Fruit fly (Drosophila melanogaster) whole organism, embryonic: ENCODE data around the gene 14-3-3epsilon.

ENCODE experiments used
- BEAF-32 ChIP-seq: fragments of 200-800 bp; sonication (Bioruptor generic); optimal IDR thresholded peaks from 3 replicates; lab custom pipeline; 2017; ENCODE audit warnings: missing biosample characterization, missing genetic modification characterization, mild to moderate bottlenecking, moderate library complexity, missing genetic modification reagents
- Blimp-1 ChIP-seq: fragments of 200-800 bp; sonication (Bioruptor generic); optimal IDR thresholded peaks from 3 replicates; lab custom pipeline; 2018; ENCODE audit warnings: missing biosample characterization, missing genetic modification characterization, mild to moderate bottlenecking, moderate library complexity, missing genetic modification reagents
- CG10147 ChIP-seq: fragments of 200-800 bp; sonication (Bioruptor generic); optimal IDR thresholded peaks from 2 replicates; lab custom pipeline; 2019; ENCODE audit warnings: missing biosample characterization, mild to moderate bottlenecking, missing genetic modification characterization, moderate library complexity
- CG11696 ChIP-seq: fragments of 200-800 bp; sonication (Bioruptor generic); IDR thresholded peaks from 2 replicates; pipeline ENCODE4 v1.3.6; 2022; ENCODE audit warnings: missing biosample characterization, missing genetic modification characterization
- CG14667 ChIP-seq: fragments of 200-800 bp; sonication (Bioruptor generic); IDR thresholded peaks from 2 replicates; pipeline ENCODE4 v1.3.6; 2022; ENCODE audit warnings: missing biosample characterization, missing genetic modification characterization
- CG14710 ChIP-seq: fragments of 200-800 bp; sonication (Bioruptor generic); optimal IDR thresholded peaks from 3 replicates; lab custom pipeline; 2019; ENCODE audit warnings: missing biosample characterization, mild to moderate bottlenecking, missing genetic modification characterization, moderate library complexity
- CG1647 ChIP-seq: fragments of 200-800 bp; sonication (Bioruptor generic); optimal IDR thresholded peaks from 3 replicates; lab custom pipeline; 2016; ENCODE audit warnings: missing biosample characterization, missing genetic modification characterization
- CG17186 ChIP-seq: fragments of 200-800 bp; sonication (Bioruptor generic); optimal IDR thresholded peaks from 3 replicates; lab custom pipeline; 2017; ENCODE audit warnings: missing biosample characterization, missing genetic modification reagents, missing genetic modification characterization
- CG17802 ChIP-seq: fragments of 200-800 bp; sonication (Bioruptor generic); optimal IDR thresholded peaks from 2 replicates; lab custom pipeline; 2018; ENCODE audit warnings: missing biosample characterization, mild to moderate bottlenecking, missing genetic modification characterization, moderate library complexity
- CG17829 ChIP-seq: fragments of 200-800 bp; optimal IDR thresholded peaks from 2 replicates; lab custom pipeline; 2019; ENCODE audit warnings: missing biosample characterization, mild to moderate bottlenecking, missing genetic modification characterization, moderate library complexity
- CG18476 ChIP-seq: fragments of 200-800 bp; sonication (Bioruptor generic); optimal IDR thresholded peaks from 2 replicates; lab custom pipeline; 2016; ENCODE audit warnings: missing biosample characterization, mild to moderate bottlenecking, missing genetic modification characterization
- CG18764 ChIP-seq: fragments of 200-800 bp; sonication (Bioruptor generic); optimal IDR thresholded peaks from 3 replicates; lab custom pipeline; 2016; ENCODE audit warnings: missing biosample characterization, missing genetic modification characterization
- CG2120 ChIP-seq: fragments of 200-800 bp; sonication (Bioruptor generic); optimal IDR thresholded peaks from 3 replicates; lab custom pipeline; 2016; ENCODE audit warnings: missing biosample characterization, missing genetic modification characterization
- CG3163 ChIP-seq: fragments of 200-800 bp; sonication (Bioruptor generic); optimal IDR thresholded peaks from 3 replicates; lab custom pipeline; 2016; ENCODE audit warnings: missing biosample characterization, missing genetic modification characterization
- CG34422 ChIP-seq: fragments of 200-800 bp; sonication (Bioruptor generic); IDR thresholded peaks from 3 replicates; pipeline ENCODE4 v1.3.6; 2022; ENCODE audit warnings: missing biosample characterization, missing genetic modification characterization
- CG3847 ChIP-seq: fragments of 200-800 bp; sonication (Bioruptor generic); IDR thresholded peaks from 2 replicates; pipeline ENCODE4 v1.3.6; 2022; ENCODE audit warnings: missing biosample characterization, missing genetic modification characterization
- CG4617 ChIP-seq: fragments of 200-800 bp; sonication (Bioruptor generic); optimal IDR thresholded peaks from 3 replicates; lab custom pipeline; 2016; ENCODE audit warnings: missing biosample characterization, missing genetic modification characterization, borderline replicate concordance
- CG8944 ChIP-seq: fragments of 200-800 bp; sonication (Bioruptor generic); optimal IDR thresholded peaks from 3 replicates; lab custom pipeline; 2016; ENCODE audit warnings: missing biosample characterization, missing genetic modification characterization
- CG9876 ChIP-seq: fragments of 200-800 bp; sonication (Bioruptor generic); optimal IDR thresholded peaks from 2 replicates; lab custom pipeline; 2016; ENCODE audit warnings: missing biosample characterization, missing genetic modification characterization
- D ChIP-seq, 2 experiments: fragments of 200-800 bp in 1 of 2; fragments of >200 bp in 1 of 2; sonication (Bioruptor generic) in 1 of 2; optimal IDR thresholded peaks; 2 replicates in 1 of 2; 3 replicates in 1 of 2; lab custom pipeline; 2017; ENCODE audit warnings: mild to moderate bottlenecking in 1 of 2, missing biosample characterization in 1 of 2, missing genetic modification characterization in 1 of 2, missing genetic modification reagents in 1 of 2
- Ets97D ChIP-seq: fragments of 200-800 bp; sonication (Bioruptor generic); optimal IDR thresholded peaks from 3 replicates; lab custom pipeline; 2016; ENCODE audit warnings: missing biosample characterization, missing genetic modification characterization
- Hmx ChIP-seq: fragments of 200-800 bp; sonication (Bioruptor generic); optimal IDR thresholded peaks from 2 replicates; lab custom pipeline; 2016; ENCODE audit warnings: missing biosample characterization, missing genetic modification characterization
- Hsf ChIP-seq: fragments of 200-800 bp; sonication (Bioruptor generic); optimal IDR thresholded peaks from 3 replicates; lab custom pipeline; 2016; ENCODE audit warnings: missing biosample characterization, missing genetic modification characterization
- MBD-R2 ChIP-seq: fragments of 200-800 bp; sonication (Bioruptor generic); IDR thresholded peaks from 2 replicates; pipeline ENCODE4 v1.3.6; 2022; ENCODE audit warnings: missing biosample characterization, missing genetic modification characterization
- MESR4 ChIP-seq: fragments of 200-800 bp; sonication (Bioruptor generic); optimal IDR thresholded peaks from 2 replicates; lab custom pipeline; 2018; ENCODE audit warnings: missing biosample characterization, mild to moderate bottlenecking, missing genetic modification characterization, moderate library complexity
- Nf-YA ChIP-seq: fragments of 200-800 bp; sonication (Bioruptor generic); IDR thresholded peaks from 2 replicates; pipeline ENCODE4 v1.3.6; 2022; ENCODE audit warnings: missing biosample characterization, missing genetic modification characterization
- Poxn ChIP-seq: fragments of 200-800 bp; sonication (Bioruptor generic); IDR thresholded peaks from 2 replicates; pipeline ENCODE4 v1.3.6; 2022; ENCODE audit warnings: missing biosample characterization, missing genetic modification characterization
- Scr ChIP-seq: fragments of 200-800 bp; sonication (Bioruptor generic); IDR thresholded peaks from 2 replicates; pipeline ENCODE4 v1.3.6; 2022; ENCODE audit warnings: missing biosample characterization, missing genetic modification characterization; ENCODE audit not compliant: partially characterized antibody
- Vsx1 ChIP-seq: fragments of 200-800 bp; sonication (Bioruptor generic); optimal IDR thresholded peaks from 2 replicates; lab custom pipeline; 2017; ENCODE audit warnings: missing biosample characterization, mild to moderate bottlenecking, missing genetic modification characterization, missing genetic modification reagents
- Xrp1 ChIP-seq: fragments of 200-800 bp; sonication (Bioruptor generic); IDR thresholded peaks from 2 replicates; pipeline ENCODE4 v1.3.6; 2022; ENCODE audit warnings: missing biosample characterization, missing genetic modification characterization
- ase ChIP-seq: fragments of 200-800 bp; sonication (Bioruptor generic); IDR thresholded peaks from 3 replicates; pipeline ENCODE4 v1.3.6; 2022; ENCODE audit warnings: missing biosample characterization, missing genetic modification characterization
- bsh ChIP-seq, 2 experiments: fragments of 200-800 bp; sonication (Bioruptor generic); optimal IDR thresholded peaks; 2 replicates each; lab custom pipeline; 2017 to 2018; ENCODE audit warnings: mild to moderate bottlenecking in 2 of 2, missing biosample characterization in 2 of 2, missing genetic modification characterization in 2 of 2, moderate library complexity in 1 of 2
- cg ChIP-seq: fragments of 200-800 bp; sonication (Bioruptor generic); optimal IDR thresholded peaks from 3 replicates; lab custom pipeline; 2019; ENCODE audit warnings: missing biosample characterization, mild to moderate bottlenecking, missing genetic modification characterization, moderate library complexity
- danr ChIP-seq: fragments of 200-800 bp; sonication (Bioruptor generic); IDR thresholded peaks from 2 replicates; pipeline ENCODE4 v1.3.6; 2022; ENCODE audit warnings: missing biosample characterization, missing genetic modification characterization
- dm ChIP-seq: fragments of 200-800 bp; sonication (Bioruptor generic); optimal IDR thresholded peaks from 3 replicates; lab custom pipeline; 2016; ENCODE audit warnings: missing biosample characterization, missing genetic modification characterization
- dmrt11E ChIP-seq: fragments of 200-800 bp; sonication (Bioruptor generic); optimal IDR thresholded peaks from 3 replicates; lab custom pipeline; 2018; ENCODE audit warnings: missing biosample characterization, mild to moderate bottlenecking, missing genetic modification characterization, moderate library complexity
- emc ChIP-seq: fragments of 200-800 bp; sonication (Bioruptor generic); optimal IDR thresholded peaks from 2 replicates; lab custom pipeline; 2016; ENCODE audit warnings: missing biosample characterization, missing genetic modification characterization
- ems ChIP-seq: fragments of 200-800 bp; sonication (Bioruptor generic); optimal IDR thresholded peaks from 3 replicates; lab custom pipeline; 2016; ENCODE audit warnings: missing biosample characterization, missing genetic modification characterization
- hb ChIP-seq: fragments of 200-800 bp; sonication (Bioruptor generic); IDR thresholded peaks from 3 replicates; pipeline ENCODE4 v1.3.6; 2022; ENCODE audit warnings: missing biosample characterization, missing genetic modification characterization; ENCODE audit not compliant: partially characterized antibody
- ken ChIP-seq: fragments of 200-800 bp; sonication (Bioruptor generic); IDR thresholded peaks from 3 replicates; pipeline ENCODE4 v1.3.6; 2022; ENCODE audit warnings: missing biosample characterization, missing genetic modification characterization
- klu ChIP-seq: fragments of 200-800 bp; sonication (Bioruptor generic); IDR thresholded peaks from 2 replicates; pipeline ENCODE4 v1.3.6; 2022; ENCODE audit warnings: missing biosample characterization, missing genetic modification characterization
- kni ChIP-seq: fragments of 200-800 bp; sonication (Bioruptor generic); optimal IDR thresholded peaks from 3 replicates; lab custom pipeline; 2017; ENCODE audit warnings: mild to moderate bottlenecking, missing biosample characterization, missing genetic modification reagents, missing genetic modification characterization
- nmo ChIP-seq: fragments of 200-800 bp; sonication (Bioruptor generic); optimal IDR thresholded peaks from 2 replicates; lab custom pipeline; 2018; ENCODE audit warnings: missing biosample characterization, mild to moderate bottlenecking, missing genetic modification characterization, moderate library complexity
- org-1 ChIP-seq: fragments of 200-800 bp; sonication (Bioruptor generic); optimal IDR thresholded peaks from 2 replicates; lab custom pipeline; 2017; ENCODE audit warnings: missing biosample characterization, missing genetic modification characterization
- pros ChIP-seq: fragments of 200-800 bp; sonication (Bioruptor generic); optimal IDR thresholded peaks from 3 replicates; lab custom pipeline; 2019; ENCODE audit warnings: missing biosample characterization, mild to moderate bottlenecking, missing genetic modification characterization, moderate library complexity
- pzg ChIP-seq: fragments of 200-800 bp; sonication (Bioruptor generic); optimal IDR thresholded peaks from 3 replicates; lab custom pipeline; 2018; ENCODE audit warnings: missing biosample characterization, mild to moderate bottlenecking, missing genetic modification characterization, moderate library complexity
- sens ChIP-seq: fragments of 200-800 bp; sonication (Bioruptor generic); peaks from one replicate; lab custom pipeline; 2016; ENCODE audit warnings: missing biosample characterization, missing genetic modification characterization
- slou ChIP-seq: fragments of 200-800 bp; sonication (Bioruptor generic); optimal IDR thresholded peaks from 3 replicates; lab custom pipeline; 2016; ENCODE audit warnings: missing biosample characterization, missing genetic modification characterization
- sna ChIP-seq: fragments of 200-800 bp; sonication (Bioruptor generic); IDR thresholded peaks from 2 replicates; pipeline ENCODE4 v1.3.6; 2022; ENCODE audit warnings: missing biosample characterization, missing genetic modification characterization; ENCODE audit not compliant: partially characterized antibody
- trem ChIP-seq: fragments of 200-800 bp; optimal IDR thresholded peaks from 3 replicates; lab custom pipeline; 2019; ENCODE audit warnings: missing biosample characterization, mild to moderate bottlenecking, missing genetic modification characterization, moderate library complexity
- tx ChIP-seq: fragments of 200-800 bp; sonication (Bioruptor generic); optimal IDR thresholded peaks from 2 replicates; lab custom pipeline; 2016; ENCODE audit warnings: missing biosample characterization, missing genetic modification characterization

14-3-3epsilon gene

dm6 chr3R:18283441-18283840 lies 41.1 kb downstream of the 14-3-3epsilon start, which contains the start of the genes CG14312 and CG8064 (continued):
- no peak for TF ChIP-seq Vsx1 (GFP tag; lab: Kevin White, UChicago)
- 0 out of 3 replicates have a peak, but pooled peaks have one; percentile 37 for TF ChIP-seq hb (GFP tag; lab: Robert Waterston, UW)
- no peak for TF ChIP-seq kni (GFP tag; lab: Kevin White, UChicago)
- TF ChIP-seq pros = no peak
- no peak for TF ChIP-seq org-1 (GFP tag; lab: Kevin White, UChicago)
- TF ChIP-seq tx = no peak
- TF ChIP-seq CG4617 (GFP tag; lab: Kevin White, UChicago) = peak; percentile 37
- no peak for TF ChIP-seq CG8944
- no peak for TF ChIP-seq ems (GFP tag; lab: Kevin White, UChicago)
- TF ChIP-seq CG17186 (GFP tag; lab: Kevin White, UChicago) = no peak
- TF ChIP-seq slou = no peak
- TF ChIP-seq emc (GFP tag; lab: Kevin White, UChicago) = no peak
- TF ChIP-seq Scr (GFP tag; lab: Robert Waterston, UW) = peak; percentile 64
- TF ChIP-seq Xrp1 (GFP tag; lab: Robert Waterston, UW) = no peak
- TF ChIP-seq CG17829 (tag; lab: Kevin White, UChicago) = peak; percentile 21
- TF ChIP-seq sens = no peak
- no peak for TF ChIP-seq CG3163
- no peak for TF ChIP-seq Nf-YA (GFP tag; lab: Robert Waterston, UW)
- no peak for TF ChIP-seq CG18476 (GFP tag; lab: Kevin White, UChicago)
- no peak for TF ChIP-seq CG17802 (tag; lab: Kevin White, UChicago)
- TF ChIP-seq dmrt11E (tag; lab: Kevin White, UChicago) = no peak
- TF ChIP-seq bsh (GFP tag; optimal IDR thresholded peaks at IDR 0.05; lab: Kevin White, UChicago) = no peak
- TF ChIP-seq ken (GFP tag; lab: Robert Waterston, UW) = no peak
- TF ChIP-seq CG34422 (GFP tag; lab: Robert Waterston, UW) = peak; percentile 61; the same call in 1 of the 3 replicates
- peak; percentile 78 for TF ChIP-seq MBD-R2 (GFP tag; lab: Robert Waterston, UW)
- TF ChIP-seq CG14667 (GFP tag; lab: Robert Waterston, UW) = no peak
- TF ChIP-seq MESR4 = peak; percentile 62
- TF ChIP-seq CG1647 (GFP tag; lab: Kevin White, UChicago) = no peak
- peak; percentile 95 for TF ChIP-seq dm (GFP tag; lab: Kevin White, UChicago)
- TF ChIP-seq Hmx (GFP tag; lab: Kevin White, UChicago) = no peak
- no peak for TF ChIP-seq Poxn (GFP tag; lab: Robert Waterston, UW)
- peak; percentile 93 for TF ChIP-seq pzg (GFP tag; lab: Kevin White, UChicago)
- peak; percentile 62 for TF ChIP-seq Ets97D
- peak; percentile 76 for TF ChIP-seq CG3847
- TF ChIP-seq ase (GFP tag; lab: Robert Waterston, UW) = no peak
- TF ChIP-seq D (optimal IDR thresholded peaks at IDR 0.05; lab: Kevin White, UChicago) = no peak
- TF ChIP-seq D (GFP tag; optimal IDR thresholded peaks at IDR 0.05; lab: Kevin White, UChicago) = no peak
- TF ChIP-seq CG11696 (GFP tag; lab: Robert Waterston, UW) = no peak
- no peak for TF ChIP-seq CG18764
- no peak for TF ChIP-seq CG10147 (GFP tag; lab: Kevin White, UChicago)
- TF ChIP-seq Blimp-1 (GFP tag; lab: Kevin White, UChicago) = no peak
- no peak for TF ChIP-seq klu (GFP tag; lab: Robert Waterston, UW)
- TF ChIP-seq sna (GFP tag; lab: Robert Waterston, UW) = peak; percentile 52; the same call in 1 of the 2 replicates
- TF ChIP-seq CG14710 (tag; lab: Kevin White, UChicago) = peak; percentile 32
- TF ChIP-seq danr (GFP tag; lab: Robert Waterston, UW) = no peak
- peak; percentile 5 for TF ChIP-seq CG2120 (GFP tag; lab: Kevin White, UChicago)
- no peak for TF ChIP-seq CG9876
- TF ChIP-seq nmo (GFP tag; lab: Kevin White, UChicago) = peak; percentile 30
- peak; percentile 77 for TF ChIP-seq BEAF-32 (GFP tag; lab: Kevin White, UChicago)
- no peak for TF ChIP-seq cg (GFP tag; lab: Kevin White, UChicago)
- TF ChIP-seq trem (tag; lab: Kevin White, UChicago) = peak; percentile 99
- no peak for TF ChIP-seq Hsf (GFP tag; lab: Kevin White, UChicago)
